Worm (Caenorhabditis elegans) whole organism, L4/young adult: ENCODE results near the gene B0507.4.

Experiments used
- W03F9.2 ChIP-seq: fragments of 150-350 bp; optimal IDR thresholded peaks from 2 replicates; lab custom pipeline; 2014; ENCODE audit warnings: missing biosample characterization, missing genetic modification characterization
- dao-5 ChIP-seq: sonication (generic microtip); optimal IDR thresholded peaks from 2 replicates; lab custom pipeline; 2016; ENCODE audit warnings: missing genotype, missing genetic modification characterization, moderate library complexity, missing compliant biosample characterization
- him-1 ChIP-seq: sonication (generic microtip); optimal IDR thresholded peaks from 2 replicates; lab custom pipeline; 2016; ENCODE audit warnings: missing genotype, missing genetic modification reagents, missing genetic modification characterization, missing compliant biosample characterization

DNA sequence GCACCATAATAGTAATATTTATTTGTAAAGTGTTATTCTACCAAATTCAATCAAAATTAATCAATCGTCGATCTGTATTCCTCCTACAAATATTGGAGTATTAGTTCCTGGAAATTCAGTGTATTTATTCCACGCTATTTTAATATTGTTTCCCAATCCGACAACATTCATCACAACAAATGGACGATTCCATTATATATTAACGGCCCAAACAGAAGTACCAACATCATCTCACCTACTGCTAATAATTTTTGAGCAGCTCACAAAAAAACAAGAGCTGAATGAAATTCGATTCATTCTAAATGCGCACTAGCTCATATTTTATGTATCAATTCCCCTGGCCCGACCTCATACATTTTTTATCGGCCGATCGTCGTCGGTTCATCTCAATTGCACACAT, 12.3 kb downstream of the B0507.4 start:
- TF ChIP-seq W03F9.2 (tag; lab: Kevin White, UChicago) (no peak), him-1 (tag; lab: Kevin White, UChicago) (no peak), dao-5 (tag; lab: Kevin White, UChicago) (no peak)
